Fruit fly (Drosophila melanogaster) whole organism, wandering third instar larva: ENCODE results near the gene Oatp33Eb.

Source experiments
- Abd-B ChIP-seq: fragments of >200 bp; optimal IDR thresholded peaks from 2 replicates; lab custom pipeline; 2017; ENCODE audit warnings: missing biosample characterization, missing genetic modification characterization
- CG32264 ChIP-seq: fragments of 200-800 bp; sonication (Bioruptor generic); optimal IDR thresholded peaks from 2 replicates; lab custom pipeline; 2016; ENCODE audit warnings: missing biosample characterization, missing genetic modification characterization
- CrebA ChIP-seq: fragments of 200-800 bp; sonication (Bioruptor generic); optimal IDR thresholded peaks from 2 replicates; lab custom pipeline; 2016; ENCODE audit warnings: missing biosample characterization, mild to moderate bottlenecking, missing genetic modification characterization, borderline replicate concordance
- Dfd ChIP-seq: fragments of >200 bp; optimal IDR thresholded peaks from 2 replicates; lab custom pipeline; 2017; ENCODE audit warnings: missing biosample characterization, missing genetic modification characterization
- GATAd ChIP-seq: sonication (Bioruptor generic); optimal IDR thresholded peaks from 2 replicates; lab custom pipeline; 2016; ENCODE audit warnings: missing biosample characterization, missing genetic modification characterization
- HLH106 ChIP-seq: fragments of 200-800 bp; optimal IDR thresholded peaks from 3 replicates; lab custom pipeline; 2019; ENCODE audit warnings: missing biosample characterization, mild to moderate bottlenecking, missing genetic modification characterization, moderate library complexity
- Hnf4 ChIP-seq: fragments of 200-800 bp; sonication (Bioruptor generic); optimal IDR thresholded peaks from 2 replicates; lab custom pipeline; 2016; ENCODE audit warnings: missing biosample characterization, mild to moderate bottlenecking, missing genetic modification characterization
- Hr78 ChIP-seq: fragments of >200 bp; optimal IDR thresholded peaks from 2 replicates; lab custom pipeline; 2017; ENCODE audit warnings: missing biosample characterization, missing genetic modification characterization
- Jra ChIP-seq: sonication (Bioruptor generic); optimal IDR thresholded peaks from 2 replicates; lab custom pipeline; 2016; ENCODE audit warnings: missing biosample characterization, missing genetic modification characterization
- Mio ChIP-seq: sonication (Bioruptor generic); optimal IDR thresholded peaks from 2 replicates; lab custom pipeline; 2016; ENCODE audit warnings: missing biosample characterization, missing genetic modification characterization
- N ChIP-seq: fragments of >200 bp; optimal IDR thresholded peaks from 2 replicates; lab custom pipeline; 2018; ENCODE audit warnings: missing biosample characterization, missing external identifiers, missing genetic modification characterization
- Rel ChIP-seq, 2 experiments: fragments of 200-800 bp; sonication (Bioruptor generic) in 1 of 2; optimal IDR thresholded peaks; 2 replicates in 1 of 2; 3 replicates in 1 of 2; lab custom pipeline; 2016 to 2019; ENCODE audit warnings: mild to moderate bottlenecking in 2 of 2, missing biosample characterization in 2 of 2, missing genetic modification characterization in 2 of 2, moderate library complexity in 1 of 2
- Sp1 ChIP-seq: fragments of 200-800 bp; sonication (Bioruptor generic); optimal IDR thresholded peaks from 3 replicates; lab custom pipeline; 2019; ENCODE audit warnings: missing biosample characterization, mild to moderate bottlenecking, missing genetic modification characterization, moderate library complexity
- Vsx2 ChIP-seq: fragments of 200-300, 225-300 bp; sonication (Bioruptor generic); optimal IDR thresholded peaks from 2 replicates; lab custom pipeline; 2018; ENCODE audit warnings: missing biosample characterization, missing genetic modification characterization; ENCODE audit not compliant: partially characterized antibody
- br ChIP-seq: fragments of 200-800 bp; sonication (Bioruptor generic); optimal IDR thresholded peaks from 2 replicates; lab custom pipeline; 2016; ENCODE audit warnings: missing biosample characterization, missing genetic modification characterization
- brk ChIP-seq: fragments of 200-800 bp; sonication (Bioruptor generic); optimal IDR thresholded peaks from 2 replicates; lab custom pipeline; 2016; ENCODE audit warnings: missing biosample characterization, mild to moderate bottlenecking, missing genetic modification characterization
- dl ChIP-seq, 2 experiments: fragments of 175-275, 200-275 bp in 1 of 2; fragments of 200-275 bp in 1 of 2; sonication (Bioruptor generic); optimal IDR thresholded peaks; lab custom pipeline; 2018; ENCODE audit warnings: mild to moderate bottlenecking in 2 of 2, missing biosample characterization in 2 of 2, missing genetic modification characterization in 2 of 2, moderate library complexity in 2 of 2; ENCODE audit not compliant: partially characterized antibody in 2 of 2, insufficient read depth in 1 of 2
- dmrt93B ChIP-seq: fragments of 200-800 bp; sonication (Bioruptor generic); optimal IDR thresholded peaks from 2 replicates; lab custom pipeline; 2018; ENCODE audit warnings: missing biosample characterization, mild to moderate bottlenecking, missing genetic modification characterization
- dsf ChIP-seq: sonication (Bioruptor generic); optimal IDR thresholded peaks from 2 replicates; lab custom pipeline; 2016; ENCODE audit warnings: missing biosample characterization, missing genetic modification characterization, borderline replicate concordance
- ey ChIP-seq: fragments of 200-800 bp; sonication (Bioruptor generic); optimal IDR thresholded peaks from 2 replicates; lab custom pipeline; 2016; ENCODE audit warnings: missing biosample characterization, missing genetic modification characterization
- fru ChIP-seq: fragments of 200-800 bp; sonication (Bioruptor generic); optimal IDR thresholded peaks from 3 replicates; lab custom pipeline; 2016; ENCODE audit warnings: missing biosample characterization, mild to moderate bottlenecking, missing genetic modification characterization
- jim ChIP-seq: fragments of 175-275, 200-325 bp; sonication (Bioruptor generic); optimal IDR thresholded peaks from 2 replicates; lab custom pipeline; 2016; ENCODE audit warnings: missing biosample characterization, mild to moderate bottlenecking, missing genetic modification characterization
- pan ChIP-seq: fragments of >200 bp; optimal IDR thresholded peaks from 2 replicates; lab custom pipeline; 2017
- rgr ChIP-seq: fragments of 200-800 bp; sonication (Bioruptor generic); optimal IDR thresholded peaks from 3 replicates; lab custom pipeline; 2016; ENCODE audit warnings: missing biosample characterization, mild to moderate bottlenecking, missing genetic modification characterization
- sage ChIP-seq: fragments of 200-800 bp; sonication (Bioruptor generic); optimal IDR thresholded peaks from 2 replicates; lab custom pipeline; 2016; ENCODE audit warnings: missing biosample characterization, mild to moderate bottlenecking, missing genetic modification characterization
- woc ChIP-seq: sonication (Bioruptor generic); optimal IDR thresholded peaks from 2 replicates; lab custom pipeline; 2016; ENCODE audit warnings: missing biosample characterization, mild to moderate bottlenecking, missing genetic modification characterization

Oatp33Eb gene

DNA sequence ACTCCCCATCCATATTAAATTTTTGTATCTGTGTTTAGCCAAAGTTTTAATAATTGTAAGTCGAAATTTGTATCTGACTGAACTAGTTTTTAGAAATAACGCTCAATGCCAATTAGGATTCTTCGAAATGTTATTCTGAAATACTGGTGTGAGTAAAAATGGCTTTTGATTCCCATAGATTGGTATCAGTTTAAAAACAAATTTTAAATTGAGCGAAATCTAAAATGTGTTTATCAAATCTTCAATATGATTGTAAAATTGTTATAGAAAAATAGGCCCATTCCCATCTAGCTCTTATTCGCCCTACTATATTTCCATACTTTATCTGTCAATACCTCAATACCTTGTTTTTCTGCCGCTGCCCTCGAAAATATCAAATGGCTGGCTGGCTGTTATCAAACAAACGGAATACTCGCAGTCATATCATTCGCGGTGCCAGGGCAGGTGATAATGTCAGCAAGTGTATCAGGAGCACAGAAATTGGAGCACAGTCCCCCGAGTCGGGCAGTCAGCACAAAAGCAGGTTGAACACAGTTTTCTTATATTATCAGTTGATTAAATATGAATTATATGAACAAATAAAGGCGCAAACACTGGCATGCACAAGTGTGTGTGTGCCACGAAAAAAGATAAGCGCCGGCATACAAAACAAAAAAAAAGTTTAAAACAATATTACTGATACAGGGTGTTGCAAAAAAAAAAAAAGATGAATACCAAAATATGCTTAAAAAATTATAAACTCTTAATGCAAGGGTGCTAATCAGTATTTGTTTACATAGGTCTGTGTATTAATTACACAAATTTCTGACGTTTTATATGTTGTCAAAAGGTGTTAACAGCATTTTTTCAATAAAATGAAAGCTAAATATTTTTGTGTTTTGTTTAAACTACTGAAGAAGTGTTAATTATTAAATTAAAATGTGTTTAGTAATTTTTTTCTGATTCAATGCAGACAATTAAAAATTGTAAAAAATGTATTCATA, 49.3 kb downstream of the Oatp33Eb start, which contains the start of gene t-cup (continued):
- no peak for TF ChIP-seq pan (lab: Kevin White, UChicago)
- peak; percentile 88 for TF ChIP-seq Sp1 (GFP tag; lab: Kevin White, UChicago)
- TF ChIP-seq Jra (GFP tag; lab: Kevin White, UChicago) = peak; percentile 95
- peak; percentile 95 for TF ChIP-seq Hnf4 (GFP tag; lab: Kevin White, UChicago)
- TF ChIP-seq Rel (GFP tag; optimal IDR thresholded peaks at IDR 0.05; lab: Kevin White, UChicago) = peak; percentile 72
- peak; percentile 82 for TF ChIP-seq Rel (tag; optimal IDR thresholded peaks at IDR 0.05; lab: Kevin White, UChicago)
- TF ChIP-seq dmrt93B = peak; percentile 66

DNA sequence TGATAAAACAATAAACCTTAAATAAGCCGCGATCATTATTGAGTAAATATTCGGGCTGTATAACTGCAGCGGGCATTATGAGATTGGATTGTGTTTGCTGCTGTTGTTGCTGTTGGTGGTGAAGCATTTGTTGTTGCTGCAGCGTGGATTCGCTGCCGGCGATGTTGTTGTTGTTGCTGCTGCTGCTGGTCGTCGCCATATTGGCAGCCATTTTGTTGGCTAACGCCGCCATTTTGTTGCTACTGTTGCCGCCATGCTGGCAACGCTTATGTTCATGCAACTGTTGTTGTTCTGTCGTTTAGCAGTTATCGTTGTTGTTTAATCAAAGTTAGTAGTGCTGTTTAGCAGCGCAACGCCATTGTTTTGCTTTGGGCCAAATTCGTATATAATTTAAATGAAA, 50.3 kb downstream of the Oatp33Eb start:
- TF ChIP-seq HLH106 (tag; lab: Kevin White, UChicago) (no peak), ey (GFP tag; lab: Kevin White, UChicago) (no peak), N (GFP tag; lab: Kevin White, UChicago) (no peak), br (no peak), dmrt93B (no peak)

DNA sequence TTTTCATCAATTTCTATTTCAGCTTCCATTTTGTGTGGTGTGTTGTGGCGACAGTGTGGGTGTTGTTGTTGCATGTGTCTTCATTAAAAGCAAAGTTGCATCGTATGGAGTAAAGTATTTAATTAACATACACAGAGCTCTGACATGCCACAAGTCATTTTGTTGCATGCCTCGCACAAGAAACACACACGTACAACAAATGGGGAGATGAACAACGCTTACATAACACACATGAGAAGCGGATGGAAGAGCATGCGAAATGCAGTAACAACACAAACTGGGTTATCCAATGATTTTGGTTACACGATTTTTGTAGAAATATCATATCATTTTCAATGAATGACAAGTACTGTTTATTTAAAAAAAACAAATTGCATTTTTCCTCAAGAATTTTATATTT, 50.9 kb downstream of the Oatp33Eb start:
- TF ChIP-seq Vsx2 (GFP tag; lab: Kevin White, UChicago) = no peak
- TF ChIP-seq dsf (GFP tag; lab: Kevin White, UChicago) = no peak
- TF ChIP-seq Dfd (GFP tag; lab: Kevin White, UChicago) = no peak
- no peak for TF ChIP-seq Hnf4 (GFP tag; lab: Kevin White, UChicago)
- TF ChIP-seq dl (GFP tag; optimal IDR thresholded peaks at IDR 0.05; lab: Kevin White, UChicago; ENCODE audit: insufficient read depth in 1 of 2, partially characterized antibody in 2 of 2) = no peak
- no peak for TF ChIP-seq CrebA (GFP tag; lab: Kevin White, UChicago)
- TF ChIP-seq woc (GFP tag; lab: Kevin White, UChicago) = no peak
- TF ChIP-seq rgr (GFP tag; lab: Kevin White, UChicago) = no peak
- TF ChIP-seq pan (lab: Kevin White, UChicago) = no peak
- TF ChIP-seq GATAd (GFP tag; lab: Kevin White, UChicago) = no peak
- no peak for TF ChIP-seq CG32264
- TF ChIP-seq sage (GFP tag; lab: Kevin White, UChicago) = no peak
- no peak for TF ChIP-seq Hr78 (GFP tag; lab: Kevin White, UChicago)
- no peak for TF ChIP-seq Mio (GFP tag; lab: Kevin White, UChicago)
- TF ChIP-seq ey (GFP tag; lab: Kevin White, UChicago) = no peak
- TF ChIP-seq, all 38 proteins: peak for 0

DNA sequence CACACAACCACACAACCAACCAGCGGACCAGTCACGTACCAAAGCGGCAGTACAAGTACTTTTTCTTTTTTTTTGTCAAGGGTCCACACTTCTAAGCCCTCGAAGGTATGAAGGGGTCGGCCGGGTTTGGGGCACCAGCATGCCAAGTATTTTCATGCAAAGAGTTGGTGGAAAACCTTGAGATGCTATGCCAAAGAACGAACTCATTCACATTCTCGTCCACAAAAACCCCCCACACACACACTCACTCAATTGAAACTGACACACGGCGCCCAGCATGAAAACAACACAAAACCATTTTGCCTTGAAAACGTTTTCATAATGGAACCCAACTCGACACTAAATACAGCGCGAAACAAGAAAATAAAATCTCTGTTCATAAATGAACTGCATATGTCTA, 52.1 kb downstream of the Oatp33Eb start:
- TF ChIP-seq fru (no peak), Abd-B (no peak), dsf (GFP tag; lab: Kevin White, UChicago) (no peak), GATAd (GFP tag; lab: Kevin White, UChicago) (no peak), br (no peak), Sp1 (GFP tag; lab: Kevin White, UChicago) (no peak), rgr (GFP tag; lab: Kevin White, UChicago) (no peak), brk (GFP tag; lab: Kevin White, UChicago) (no peak), Vsx2 (GFP tag; lab: Kevin White, UChicago) (no peak), Hnf4 (GFP tag; lab: Kevin White, UChicago) (no peak), jim (GFP tag; lab: Kevin White, UChicago) (no peak)
